Worm (Caenorhabditis elegans): ENCODE measurements around the gene F25E2.3.

- TF ChIP-seq F52B5.7 (tag; optimal IDR thresholded peaks at IDR 0.05): no peak
- no peak for TF ChIP-seq ZK185.1 (tag; optimal IDR thresholded peaks at IDR 0.05; ENCODE audit: poor library complexity, severe bottlenecking)
- no peak for TF ChIP-seq T26A5.8 (tag; optimal IDR thresholded peaks at IDR 0.05)
- TF ChIP-seq snpc-3.4 (tag; optimal IDR thresholded peaks at IDR 0.05): no peak
- TF ChIP-seq ama-1 (optimal IDR thresholded peaks at IDR 0.05): no peak
- TF ChIP-seq ama-1 (GFP tag; optimal IDR thresholded peaks at IDR 0.05): no peak
- TF ChIP-seq madf-10 (tag; optimal IDR thresholded peaks at IDR 0.05): no peak
- no peak for TF ChIP-seq ceh-27 (GFP tag; optimal IDR thresholded peaks at IDR 0.05)
- no peak for TF ChIP-seq sea-2 (GFP tag; IDR thresholded peaks at IDR 0.05)
- no peak for TF ChIP-seq nfya-1 (tag; optimal IDR thresholded peaks at IDR 0.05; ENCODE audit: borderline replicate concordance, insufficient read depth)
- no peak for TF ChIP-seq pha-4 (tag; optimal IDR thresholded peaks at IDR 0.05)
- no peak for TF ChIP-seq madf-6 (GFP tag; IDR thresholded peaks at IDR 0.05)
Measured at ce11 chrX:834478-834877, 21.5 kb upstream of the F25E2.3 start, which contains the start of gene F39H12.1.

All from whole organism, young adult.